Worm (Caenorhabditis elegans): ENCODE data around the gene Y37D8A.2.

- no peak for TF ChIP-seq elt-1 (tag; optimal IDR thresholded peaks at IDR 0.05)
- TF ChIP-seq elt-3 (tag; optimal IDR thresholded peaks at IDR 0.05) = no peak
- no peak for TF ChIP-seq nhr-11 (tag; optimal IDR thresholded peaks at IDR 0.05)
- no peak for TF ChIP-seq nhr-12 (tag; optimal IDR thresholded peaks at IDR 0.05)
- TF ChIP-seq ZK546.5 (tag; optimal IDR thresholded peaks at IDR 0.05) = no peak
- no peak for TF ChIP-seq ceh-16 (tag; optimal IDR thresholded peaks at IDR 0.05)
- TF ChIP-seq nhr-76 (tag; optimal IDR thresholded peaks at IDR 0.05) = no peak
- no peak for TF ChIP-seq R02D3.7 (tag; optimal IDR thresholded peaks at IDR 0.05)
These were observed 35.1 kb upstream of the Y37D8A.2 start, which contains the start of gene lgc-37 for ce11 chrIII:12784854-12785253.
